Fruit fly (Drosophila melanogaster): ENCODE data around the gene msd5.
A peak's percentile ranks its signal among the peaks of the same experiment; 100 is the strongest.

Gene msd5

DNA sequence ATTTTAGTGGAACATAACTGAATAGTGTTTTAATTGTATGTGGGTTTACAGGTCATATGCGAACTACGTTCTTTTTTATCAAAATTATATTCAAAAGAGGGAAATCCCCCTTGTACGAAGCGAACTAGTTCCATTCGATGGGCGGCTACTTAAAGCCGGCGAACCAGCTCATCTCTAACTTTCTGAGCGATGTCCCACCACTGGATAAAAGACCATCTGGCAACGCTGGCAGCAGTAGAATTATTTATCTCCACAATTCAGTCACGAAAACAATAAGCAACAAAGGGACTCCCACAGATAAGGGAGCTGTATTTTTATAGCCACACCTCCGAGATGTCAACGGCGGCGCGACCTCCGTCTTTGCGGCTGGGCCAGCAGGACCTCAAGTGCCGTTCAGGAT, 37.3 kb downstream of the msd5 start, which contains the start of gene Rabex-5 (continued):
- TF ChIP-seq pita (GFP tag; optimal IDR thresholded peaks at IDR 0.05) (no peak), nom (GFP tag; optimal IDR thresholded peaks at IDR 0.05) (peak; percentile 9), rib (GFP tag; IDR thresholded peaks at IDR 0.05) (no peak), ftz-f1 (GFP tag; optimal IDR thresholded peaks at IDR 0.05) (peak; percentile 0), PHDP (tag; optimal IDR thresholded peaks at IDR 0.05) (no peak), dimm (GFP tag; IDR thresholded peaks at IDR 0.05) (no peak), Dp (GFP tag; optimal IDR thresholded peaks at IDR 0.05) (peak; percentile 67), CG8765 (GFP tag; IDR thresholded peaks at IDR 0.05) (no peak), CG2120 (GFP tag; optimal IDR thresholded peaks at IDR 0.05) (peak; percentile 77), Chrac-16 (GFP tag; optimal IDR thresholded peaks at IDR 0.05) (peak; percentile 3), wor (GFP tag; IDR thresholded peaks at IDR 0.05) (no peak), MESR4 (GFP tag; optimal IDR thresholded peaks at IDR 0.05) (peak; percentile 79), Rfx (GFP tag; IDR thresholded peaks at IDR 0.05) (peak; percentile 63), dan (GFP tag; IDR thresholded peaks at IDR 0.05) (no peak), bbx (GFP tag; IDR thresholded peaks at IDR 0.05; ENCODE audit: partially characterized antibody) (peak; percentile 89), Sry-β (GFP tag; optimal IDR thresholded peaks at IDR 0.05) (peak; percentile 74), Dip2 (GFP tag; IDR thresholded peaks at IDR 0.05) (no peak), CG10979 (tag; optimal IDR thresholded peaks at IDR 0.05) (peak; percentile 9), gt (GFP tag; IDR thresholded peaks at IDR 0.05) (no peak), bab2 (GFP tag; optimal IDR thresholded peaks at IDR 0.05) (no peak), ken (GFP tag; IDR thresholded peaks at IDR 0.05) (no peak), Hr51 (GFP tag; optimal IDR thresholded peaks at IDR 0.05) (peak in 1 of 2 experiments; percentile 23), CG13296 (GFP tag; optimal IDR thresholded peaks at IDR 0.05) (no peak), Optix (GFP tag; IDR thresholded peaks at IDR 0.05) (no peak), CG7987 (GFP tag; optimal IDR thresholded peaks at IDR 0.05) (peak; percentile 45), CG16779 (GFP tag; IDR thresholded peaks at IDR 0.05) (no peak), sc (optimal IDR thresholded peaks at IDR 0.05) (no peak), sc (GFP tag; optimal IDR thresholded peaks at IDR 0.05) (no peak), Doc3 (GFP tag; IDR thresholded peaks at IDR 0.05; ENCODE audit: partially characterized antibody) (peak; percentile 67), NC2α (GFP tag; optimal IDR thresholded peaks at IDR 0.05) (peak; percentile 8), Max (GFP tag; optimal IDR thresholded peaks at IDR 0.05) (peak; percentile 49), CG14441 (GFP tag; IDR thresholded peaks at IDR 0.05) (no peak), Hmx (GFP tag; optimal IDR thresholded peaks at IDR 0.05) (no peak), prd (optimal IDR thresholded peaks at IDR 0.05) (no peak), prd (GFP tag; IDR thresholded peaks at IDR 0.05) (peak; percentile 20; the same call in 1 of the 3 replicates), run (tag; optimal IDR thresholded peaks at IDR 0.05) (no peak), fd102C (GFP tag; optimal IDR thresholded peaks at IDR 0.05) (no peak), gce (GFP tag; IDR thresholded peaks at IDR 0.05) (no peak), CG16863 (GFP tag; optimal IDR thresholded peaks at IDR 0.05) (no peak), jumu (GFP tag; optimal IDR thresholded peaks at IDR 0.05) (no peak), Dref (GFP tag; IDR thresholded peaks at IDR 0.05) (peak; percentile 51), Abd-B (GFP tag; optimal IDR thresholded peaks at IDR 0.05) (peak; percentile 2), ash1 (GFP tag; optimal IDR thresholded peaks at IDR 0.05) (no peak), CG3163 (GFP tag; optimal IDR thresholded peaks at IDR 0.05) (no peak), sima (GFP tag; optimal IDR thresholded peaks at IDR 0.05) (no peak), Opbp (GFP tag; IDR thresholded peaks at IDR 0.05; ENCODE audit: partially characterized antibody) (peak; percentile 89), tll (GFP tag; optimal IDR thresholded peaks at IDR 0.05) (no peak), Hr3 (GFP tag; optimal IDR thresholded peaks at IDR 0.05) (peak; percentile 22), CG8290 (GFP tag; optimal IDR thresholded peaks at IDR 0.05) (no peak), CG8290 (tag; optimal IDR thresholded peaks at IDR 0.05) (peak in 1 of 2 experiments; percentile 49), CG8388 (GFP tag; optimal IDR thresholded peaks at IDR 0.05) (no peak), tna (GFP tag; IDR thresholded peaks at IDR 0.05; ENCODE audit: partially characterized antibody) (peak; percentile 74)

Measured in whole organism, embryonic.